Worm (Caenorhabditis elegans) whole organism, mixed stage, embryonic: ENCODE data around the gene lgc-32.

Source experiments
- M03D4.4 ChIP-seq: sonication (generic microtip); optimal IDR thresholded peaks from 2 replicates; lab custom pipeline; 2017; ENCODE audit warnings: mild to moderate bottlenecking, missing genetic modification characterization, missing compliant biosample characterization
- bed-3 ChIP-seq: fragments of 200-800 bp; sonication (Bioruptor generic); optimal IDR thresholded peaks from 3 replicates; lab custom pipeline; 2018; ENCODE audit warnings: mild to moderate bottlenecking, missing genetic modification characterization, moderate library complexity, missing compliant biosample characterization
- blmp-1 ChIP-seq: fragments of 150-350 bp; optimal IDR thresholded peaks from 2 replicates; lab custom pipeline; 2014; ENCODE audit warnings: missing biosample characterization, missing genetic modification characterization
- ceh-39 ChIP-seq: fragments of 150-350 bp; optimal IDR thresholded peaks from 2 replicates; lab custom pipeline; 2014; ENCODE audit warnings: missing biosample characterization, missing genetic modification characterization
- ceh-43 ChIP-seq: fragments of 200-800 bp; sonication (Bioruptor generic); optimal IDR thresholded peaks from 2 replicates; lab custom pipeline; 2018; ENCODE audit warnings: mild to moderate bottlenecking, missing genetic modification characterization, moderate library complexity, missing compliant biosample characterization
- ceh-83 ChIP-seq: fragments of 200-800 bp; sonication (Bioruptor generic); optimal IDR thresholded peaks from 2 replicates; lab custom pipeline; 2018; ENCODE audit warnings: mild to moderate bottlenecking, missing genetic modification characterization, missing compliant biosample characterization
- ces-1 ChIP-seq: fragments of 150-350 bp; optimal IDR thresholded peaks from 2 replicates; lab custom pipeline; 2014; ENCODE audit warnings: missing biosample characterization, missing genetic modification reagents, missing genetic modification characterization
- drap-1 ChIP-seq: fragments of 200-800 bp; sonication (Bioruptor generic); optimal IDR thresholded peaks from 3 replicates; lab custom pipeline; 2018; ENCODE audit warnings: mild to moderate bottlenecking, missing genetic modification characterization, missing compliant biosample characterization
- elt-1 ChIP-seq: sonication (generic microtip); optimal IDR thresholded peaks from 2 replicates; lab custom pipeline; 2017; ENCODE audit warnings: missing genetic modification characterization, mild to moderate bottlenecking, missing compliant biosample characterization, antibody characterized with exemption, moderate library complexity, borderline replicate concordance; ENCODE audit not compliant: insufficient read depth
- elt-3 ChIP-seq: fragments of 150-350 bp; optimal IDR thresholded peaks from 2 replicates; lab custom pipeline; 2014; ENCODE audit warnings: missing biosample characterization, missing genetic modification characterization
- flh-1 ChIP-seq: fragments of 200-800 bp; sonication (Bioruptor generic); optimal IDR thresholded peaks from 2 replicates; lab custom pipeline; 2018; ENCODE audit warnings: mild to moderate bottlenecking, missing genetic modification characterization, moderate library complexity, missing compliant biosample characterization
- ham-2 ChIP-seq: fragments of 200-800 bp; sonication (Bioruptor generic); optimal IDR thresholded peaks from 2 replicates; lab custom pipeline; 2018; ENCODE audit warnings: mild to moderate bottlenecking, missing genetic modification characterization, missing compliant biosample characterization
- hlh-1 ChIP-seq: fragments of 150-350 bp; optimal IDR thresholded peaks from 2 replicates; lab custom pipeline; 2014; ENCODE audit warnings: missing biosample characterization, missing genetic modification reagents, missing genetic modification characterization
- lin-13 ChIP-seq: fragments of 150-350 bp; optimal IDR thresholded peaks from 2 replicates; lab custom pipeline; 2014; ENCODE audit warnings: missing biosample characterization, missing genetic modification characterization
- lin-32 ChIP-seq: fragments of 200-800 bp; sonication (Bioruptor generic); optimal IDR thresholded peaks from 2 replicates; lab custom pipeline; 2018; ENCODE audit warnings: mild to moderate bottlenecking, missing genetic modification characterization, missing compliant biosample characterization
- lsy-2 ChIP-seq: fragments of 150-350 bp; optimal IDR thresholded peaks from 2 replicates; lab custom pipeline; 2014; ENCODE audit warnings: missing biosample characterization, missing genetic modification characterization
- mab-5 ChIP-seq: fragments of 150-350 bp; optimal IDR thresholded peaks from 2 replicates; lab custom pipeline; 2014; ENCODE audit warnings: missing biosample characterization, missing genetic modification characterization
- mep-1 ChIP-seq: fragments of 150-350 bp; optimal IDR thresholded peaks from 2 replicates; lab custom pipeline; 2017; ENCODE audit warnings: missing biosample characterization, missing genetic modification reagents, missing genetic modification characterization, inconsistent platforms
- mls-2 ChIP-seq: sonication (generic microtip); optimal IDR thresholded peaks from 2 replicates; lab custom pipeline; 2016; ENCODE audit warnings: mild to moderate bottlenecking, missing genetic modification characterization, moderate library complexity, missing compliant biosample characterization
- nhr-12 ChIP-seq: fragments of 150-350 bp; optimal IDR thresholded peaks from 2 replicates; lab custom pipeline; 2014; ENCODE audit warnings: missing biosample characterization, missing genetic modification characterization
- nhr-2 ChIP-seq: fragments of 150-350 bp; optimal IDR thresholded peaks from 2 replicates; lab custom pipeline; 2014; ENCODE audit warnings: missing biosample characterization, missing genetic modification characterization
- nhr-237 ChIP-seq: fragments of 150-350 bp; optimal IDR thresholded peaks from 2 replicates; lab custom pipeline; 2014; ENCODE audit warnings: missing biosample characterization, missing genetic modification characterization
- nhr-28 ChIP-seq: fragments of 150-350 bp; optimal IDR thresholded peaks from 2 replicates; lab custom pipeline; 2014; ENCODE audit warnings: missing biosample characterization, missing genetic modification characterization
- nhr-76 ChIP-seq: sonication (generic microtip); optimal IDR thresholded peaks from 2 replicates; lab custom pipeline; 2017; ENCODE audit warnings: missing biosample characterization, missing genetic modification characterization
- pha-4 ChIP-seq: fragments of 150-350 bp; optimal IDR thresholded peaks from 2 replicates; lab custom pipeline; 2018; ENCODE audit warnings: missing biosample characterization, missing genetic modification reagents, missing genetic modification characterization
- snpc-4 ChIP-seq: fragments of 150-350 bp; optimal IDR thresholded peaks from 2 replicates; lab custom pipeline; 2014; ENCODE audit warnings: missing biosample characterization, missing genetic modification characterization
- sptf-1 ChIP-seq: sonication (generic microtip); optimal IDR thresholded peaks from 2 replicates; lab custom pipeline; 2017; ENCODE audit warnings: mild to moderate bottlenecking, missing genetic modification characterization, moderate library complexity, missing compliant biosample characterization
- tbx-8 ChIP-seq: fragments of 200-800 bp; sonication (Bioruptor generic); optimal IDR thresholded peaks from 2 replicates; lab custom pipeline; 2018; ENCODE audit warnings: mild to moderate bottlenecking, missing genetic modification characterization, moderate library complexity, missing compliant biosample characterization
- unc-120 ChIP-seq: sonication (generic microtip); optimal IDR thresholded peaks from 2 replicates; lab custom pipeline; 2017; ENCODE audit warnings: missing genetic modification characterization, missing compliant biosample characterization; ENCODE audit not compliant: poor library complexity, severe bottlenecking
- unc-39 ChIP-seq: fragments of 150-350 bp; optimal IDR thresholded peaks from 2 replicates; lab custom pipeline; 2014; ENCODE audit warnings: missing biosample characterization, missing genetic modification characterization
- unc-62 ChIP-seq: fragments of 150-350 bp; optimal IDR thresholded peaks from 2 replicates; lab custom pipeline; 2014; ENCODE audit warnings: missing biosample characterization, missing genetic modification reagents, missing genetic modification characterization
- zip-8 ChIP-seq: fragments of 150-350 bp; optimal IDR thresholded peaks from 2 replicates; lab custom pipeline; 2014; ENCODE audit warnings: missing biosample characterization, missing genetic modification characterization
- ztf-11 ChIP-seq: fragments of 150-350 bp; optimal IDR thresholded peaks from 2 replicates; lab custom pipeline; 2014; ENCODE audit warnings: missing biosample characterization, missing genetic modification characterization

The lgc-32 gene

DNA sequence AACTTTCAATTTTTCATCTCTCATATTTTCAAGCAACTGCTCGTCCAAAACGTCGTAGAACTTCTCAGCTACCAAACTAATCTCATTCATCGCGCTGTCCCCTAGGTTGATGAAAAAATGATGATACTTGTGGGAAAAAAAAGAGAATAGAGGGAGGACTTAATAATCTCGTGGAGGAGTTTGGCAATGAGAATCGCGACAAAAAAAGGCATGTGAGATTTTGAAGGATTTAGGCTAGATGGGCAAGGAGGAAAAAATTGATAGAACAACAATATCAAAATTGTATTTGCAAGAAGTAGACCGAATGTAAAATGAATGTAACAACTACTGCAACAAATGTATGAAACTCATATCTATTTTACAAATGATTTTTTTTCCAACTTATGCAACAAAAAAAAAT lies 10.8 kb downstream of the lgc-32 start, which contains the start of gene Y9C12A.1:
TSS of gene Y9C12A.1 (minus strand) at position 101 of the 400 bp plus-strand sequence.
- no peak for TF ChIP-seq snpc-4 (tag; lab: Kevin White, UChicago)
- no peak for TF ChIP-seq drap-1 (GFP tag; lab: Kevin White, UChicago)
- no peak for TF ChIP-seq nhr-76 (tag; lab: Kevin White, UChicago)
- no peak for TF ChIP-seq ceh-39 (tag; lab: Kevin White, UChicago)
- TF ChIP-seq sptf-1 (tag; lab: Kevin White, UChicago): no peak
- TF ChIP-seq lin-32: no peak
- TF ChIP-seq nhr-12: no peak
- no peak for TF ChIP-seq elt-3
- TF ChIP-seq ztf-11 (tag; lab: Kevin White, UChicago): no peak
- no peak for TF ChIP-seq lin-13 (tag; lab: Kevin White, UChicago)
- no peak for TF ChIP-seq ceh-43 (GFP tag; lab: Kevin White, UChicago)
- TF ChIP-seq M03D4.4 (tag; lab: Kevin White, UChicago): no peak
- no peak for TF ChIP-seq lsy-2 (tag; lab: Kevin White, UChicago)
- TF ChIP-seq nhr-237: no peak
- no peak for TF ChIP-seq unc-62 (GFP tag; lab: Kevin White, UChicago)
- TF ChIP-seq flh-1 (GFP tag; lab: Kevin White, UChicago): no peak
- no peak for TF ChIP-seq mab-5
- TF ChIP-seq mep-1 (tag; lab: Kevin White, UChicago): no peak
- TF ChIP-seq ham-2 (GFP tag; lab: Kevin White, UChicago): no peak

DNA sequence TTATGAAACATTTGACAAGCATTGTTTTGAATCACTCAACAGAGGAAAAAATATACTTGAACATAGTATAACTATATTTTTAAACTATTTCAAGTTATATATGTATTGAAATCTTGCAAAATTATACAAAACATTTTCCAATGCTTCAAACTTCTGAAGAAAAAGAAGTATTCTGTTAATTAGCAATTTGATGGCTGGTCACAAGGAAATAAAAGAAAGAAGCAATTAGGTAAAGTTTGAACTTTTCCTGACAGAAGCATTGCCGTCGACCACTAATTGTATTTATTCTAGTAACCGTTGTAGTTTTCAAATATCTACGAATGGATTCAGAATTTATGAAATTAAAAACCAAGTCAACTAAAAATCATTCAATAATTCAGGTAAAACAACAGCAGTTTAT lies 16.7 kb downstream of the lgc-32 start:
- TF ChIP-seq lin-32: no peak
- peak; percentile 27 for TF ChIP-seq ces-1

DNA sequence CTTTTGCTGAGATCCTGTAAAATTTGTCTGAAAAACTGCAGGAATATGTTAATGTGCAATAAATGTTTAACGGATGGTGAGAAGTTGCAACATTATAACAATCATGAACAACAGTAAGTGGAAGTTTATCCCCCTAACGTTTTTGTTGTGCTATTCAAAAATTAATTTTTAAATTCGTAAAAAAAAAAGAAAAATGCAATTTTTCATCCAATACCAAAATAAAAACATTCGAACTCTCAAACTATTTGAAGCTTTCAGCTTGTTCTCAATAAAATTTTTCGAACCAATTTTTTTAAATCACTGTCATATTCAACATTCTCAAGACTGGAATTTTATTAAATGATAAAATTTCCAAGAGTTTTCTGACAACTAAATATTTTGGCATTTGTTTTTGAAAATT lies 19.7 kb downstream of the lgc-32 start, which contains the start of gene ncam-1:
TSS of gene ncam-1 (plus strand) at position 301 of the 400 bp plus-strand sequence.
- TF ChIP-seq lin-32 (no peak), nhr-2 (tag; lab: Kevin White, UChicago) (no peak), nhr-28 (tag; lab: Kevin White, UChicago) (no peak), nhr-12 (no peak), zip-8 (tag; lab: Kevin White, UChicago) (no peak), pha-4 (tag; lab: Kevin White, UChicago) (no peak), lin-13 (tag; lab: Kevin White, UChicago) (no peak), unc-120 (tag; lab: Kevin White, UChicago) (no peak), snpc-4 (tag; lab: Kevin White, UChicago) (no peak), elt-1 (tag; lab: Kevin White, UChicago) (no peak)

DNA sequence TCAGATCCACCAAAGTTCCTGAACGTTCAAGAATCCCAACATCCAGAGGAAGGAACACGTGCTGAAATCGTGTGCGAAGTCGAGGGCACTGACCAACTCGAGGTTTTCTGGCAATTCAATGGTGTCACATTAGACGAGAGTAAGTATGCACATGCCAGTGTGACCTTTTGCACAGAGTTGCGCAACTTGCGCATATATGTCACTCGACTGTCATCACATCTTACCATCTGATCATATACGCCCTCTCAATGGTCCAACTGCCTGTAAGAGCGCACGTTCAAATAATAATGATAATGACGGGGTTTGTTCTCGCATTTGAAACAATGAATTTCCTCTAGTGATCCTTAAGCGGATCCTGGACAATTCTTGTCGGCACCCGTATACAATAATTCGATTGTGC lies 24.3 kb downstream of the lgc-32 start:
- TF ChIP-seq nhr-28 (tag; lab: Kevin White, UChicago) (no peak), unc-120 (tag; lab: Kevin White, UChicago) (no peak), unc-62 (GFP tag; lab: Kevin White, UChicago) (peak; percentile 58), hlh-1 (tag; lab: Kevin White, UChicago) (no peak), bed-3 (no peak), unc-39 (tag; lab: Kevin White, UChicago) (no peak), sptf-1 (tag; lab: Kevin White, UChicago) (peak; percentile 24), M03D4.4 (tag; lab: Kevin White, UChicago) (no peak), ceh-43 (GFP tag; lab: Kevin White, UChicago) (no peak), elt-1 (tag; lab: Kevin White, UChicago) (no peak), nhr-12 (no peak), mls-2 (no peak), elt-3 (no peak), snpc-4 (tag; lab: Kevin White, UChicago) (no peak), flh-1 (GFP tag; lab: Kevin White, UChicago) (no peak), drap-1 (GFP tag; lab: Kevin White, UChicago) (no peak), nhr-2 (tag; lab: Kevin White, UChicago) (peak; percentile 92), ceh-83 (GFP tag; lab: Kevin White, UChicago) (no peak), mep-1 (tag; lab: Kevin White, UChicago) (no peak), blmp-1 (tag; lab: Kevin White, UChicago) (no peak), tbx-8 (GFP tag; lab: Kevin White, UChicago) (no peak), nhr-237 (no peak), mab-5 (no peak), lin-32 (no peak), pha-4 (tag; lab: Kevin White, UChicago) (no peak), lin-13 (tag; lab: Kevin White, UChicago) (no peak)
